Worm (Caenorhabditis elegans) whole organism, L2 larva: Measurements from ENCODE around the gene mtm-5.

ENCODE experiments used
- aly-2 ChIP-seq: fragments of 150-350 bp; optimal IDR thresholded peaks from 2 replicates; lab custom pipeline; 2014; ENCODE audit warnings: missing biosample characterization, missing genetic modification characterization
- elt-1 ChIP-seq: fragments of 150-350 bp; optimal IDR thresholded peaks from 2 replicates; lab custom pipeline; 2014; ENCODE audit warnings: missing biosample characterization, missing genetic modification characterization
- nhr-11 ChIP-seq: fragments of 150-350 bp; optimal IDR thresholded peaks from 2 replicates; lab custom pipeline; 2014; ENCODE audit warnings: missing biosample characterization, missing genetic modification characterization
- nhr-12 ChIP-seq: fragments of 150-350 bp; optimal IDR thresholded peaks from 2 replicates; lab custom pipeline; 2014; ENCODE audit warnings: missing biosample characterization, missing genetic modification characterization
- nhr-25 ChIP-seq: fragments of 150-350 bp; sonication (generic microtip); optimal IDR thresholded peaks from 3 replicates; lab custom pipeline; 2014; ENCODE audit warnings: missing biosample characterization, missing genetic modification characterization

ce11 chrX:5199825-5200373 is 43.3 kb downstream of the mtm-5 start:
- no peak for TF ChIP-seq nhr-11 (tag; lab: Kevin White, UChicago)
- TF ChIP-seq nhr-12 (tag; lab: Kevin White, UChicago), result no peak
- TF ChIP-seq elt-1 (tag; lab: Kevin White, UChicago), result no peak
- TF ChIP-seq nhr-25 (tag; lab: Kevin White, UChicago), result no peak
- no peak for TF ChIP-seq aly-2 (tag; lab: Kevin White, UChicago)
